Fruit fly (Drosophila melanogaster) whole organism, embryonic: ENCODE data around the gene wam.
A peak's percentile ranks its signal among the peaks of the same experiment; 100 is the strongest.

Source experiments
- Ada2b ChIP-seq: fragments of 200-800 bp; sonication (Bioruptor generic); IDR thresholded peaks from 2 replicates; pipeline ENCODE4 v1.3.6; 2022; ENCODE audit warnings: missing biosample characterization, missing genetic modification characterization
- CG10959 ChIP-seq: fragments of 200-800 bp; sonication (Bioruptor generic); IDR thresholded peaks from 2 replicates; pipeline ENCODE4 v1.3.6; 2022; ENCODE audit warnings: missing biosample characterization, missing genetic modification characterization
- CG13123 ChIP-seq: fragments of 200-800 bp; sonication (Bioruptor generic); optimal IDR thresholded peaks from 2 replicates; lab custom pipeline; 2016; ENCODE audit warnings: missing biosample characterization, missing genetic modification characterization
- CG14860 ChIP-seq: fragments of 200-800 bp; sonication (Bioruptor generic); IDR thresholded peaks from 3 replicates; pipeline ENCODE4 v1.3.6; 2022; ENCODE audit warnings: missing biosample characterization, missing genetic modification characterization; ENCODE audit not compliant: partially characterized antibody
- CG14965 ChIP-seq: fragments of 200-800 bp; sonication (Bioruptor generic); optimal IDR thresholded peaks from 2 replicates; lab custom pipeline; 2016; ENCODE audit warnings: missing biosample characterization, missing genetic modification characterization, borderline replicate concordance
- CG15011 ChIP-seq: fragments of 200-800 bp; sonication (Bioruptor generic); optimal IDR thresholded peaks from 3 replicates; lab custom pipeline; 2018; ENCODE audit warnings: missing biosample characterization, mild to moderate bottlenecking, missing genetic modification characterization
- CG15601 ChIP-seq: fragments of 200-800 bp; sonication (Bioruptor generic); optimal IDR thresholded peaks from 3 replicates; lab custom pipeline; 2019; ENCODE audit warnings: missing biosample characterization, mild to moderate bottlenecking, missing genetic modification characterization, moderate library complexity
- CG18599 ChIP-seq: fragments of 200-800 bp; sonication (Bioruptor generic); optimal IDR thresholded peaks from 3 replicates; lab custom pipeline; 2017; ENCODE audit warnings: missing biosample characterization, missing genetic modification characterization, mild to moderate bottlenecking, moderate library complexity, missing genetic modification reagents
- CG18619 ChIP-seq: fragments of 200-800 bp; sonication (Bioruptor generic); optimal IDR thresholded peaks from 3 replicates; lab custom pipeline; 2017; ENCODE audit warnings: missing biosample characterization, mild to moderate bottlenecking, missing genetic modification characterization
- CG2120 ChIP-seq: fragments of 200-800 bp; sonication (Bioruptor generic); optimal IDR thresholded peaks from 3 replicates; lab custom pipeline; 2016; ENCODE audit warnings: missing biosample characterization, missing genetic modification characterization
- CG3065 ChIP-seq: fragments of 200-800 bp; sonication (Bioruptor generic); optimal IDR thresholded peaks from 2 replicates; lab custom pipeline; 2016; ENCODE audit warnings: missing biosample characterization, missing genetic modification characterization
- CG3163 ChIP-seq: fragments of 200-800 bp; sonication (Bioruptor generic); optimal IDR thresholded peaks from 3 replicates; lab custom pipeline; 2016; ENCODE audit warnings: missing biosample characterization, missing genetic modification characterization
- CG4360 ChIP-seq: fragments of 200-800 bp; sonication (Bioruptor generic); IDR thresholded peaks from 2 replicates; pipeline ENCODE4 v1.3.6; 2022; ENCODE audit warnings: missing biosample characterization, missing genetic modification characterization
- CG4424 ChIP-seq: fragments of 200-800 bp; sonication (Bioruptor generic); optimal IDR thresholded peaks from 3 replicates; lab custom pipeline; 2016; ENCODE audit warnings: missing biosample characterization, missing genetic modification characterization
- CG4707 ChIP-seq: fragments of 200-800 bp; sonication (Bioruptor generic); optimal IDR thresholded peaks from 2 replicates; lab custom pipeline; 2018; ENCODE audit warnings: missing biosample characterization, mild to moderate bottlenecking, missing genetic modification characterization, moderate library complexity
- CG5245 ChIP-seq: fragments of 200-800 bp; sonication (Bioruptor generic); optimal IDR thresholded peaks from 3 replicates; lab custom pipeline; 2016; ENCODE audit warnings: missing biosample characterization, missing genetic modification characterization
- CG6813 ChIP-seq: fragments of 200-800 bp; sonication (Bioruptor generic); optimal IDR thresholded peaks from 2 replicates; lab custom pipeline; 2017; ENCODE audit warnings: missing biosample characterization, missing genetic modification characterization, mild to moderate bottlenecking, moderate library complexity, missing genetic modification reagents
- CG8281 ChIP-seq: fragments of 200-800 bp; sonication (Bioruptor generic); optimal IDR thresholded peaks from 2 replicates; lab custom pipeline; 2018; ENCODE audit warnings: missing biosample characterization, mild to moderate bottlenecking, missing genetic modification characterization, moderate library complexity
- CHES-1-like ChIP-seq: fragments of 200-800 bp; sonication (Bioruptor generic); optimal IDR thresholded peaks from 2 replicates; lab custom pipeline; 2016; ENCODE audit warnings: missing biosample characterization, missing genetic modification characterization
- D19A ChIP-seq: fragments of 200-800 bp; optimal IDR thresholded peaks from 3 replicates; lab custom pipeline; 2019; ENCODE audit warnings: missing biosample characterization, mild to moderate bottlenecking, missing genetic modification characterization, moderate library complexity
- Deaf1 ChIP-seq: fragments of 200-800 bp; optimal IDR thresholded peaks from 3 replicates; lab custom pipeline; 2019; ENCODE audit warnings: missing biosample characterization, mild to moderate bottlenecking, missing genetic modification characterization, moderate library complexity
- Dip2 ChIP-seq: fragments of 200-800 bp; sonication (Bioruptor generic); IDR thresholded peaks from 2 replicates; pipeline ENCODE4 v1.3.6; 2022; ENCODE audit warnings: missing biosample characterization, missing genetic modification characterization
- Doc2 ChIP-seq: fragments of 200-800 bp; sonication (Bioruptor generic); IDR thresholded peaks from 2 replicates; pipeline ENCODE4 v1.3.6; 2022; ENCODE audit warnings: missing biosample characterization, missing genetic modification characterization
- Doc3 ChIP-seq: fragments of 200-800 bp; sonication (Bioruptor generic); IDR thresholded peaks from 3 replicates; pipeline ENCODE4 v1.3.6; 2022; ENCODE audit warnings: missing biosample characterization, missing genetic modification characterization; ENCODE audit not compliant: partially characterized antibody
- Ets97D ChIP-seq: fragments of 200-800 bp; sonication (Bioruptor generic); optimal IDR thresholded peaks from 3 replicates; lab custom pipeline; 2016; ENCODE audit warnings: missing biosample characterization, missing genetic modification characterization
- H2.0 ChIP-seq: fragments of 200-800 bp; sonication (Bioruptor generic); IDR thresholded peaks from 2 replicates; pipeline ENCODE4 v1.3.6; 2022; ENCODE audit warnings: missing biosample characterization, missing genetic modification characterization
- MTF-1 ChIP-seq: fragments of 200-800 bp; sonication (Bioruptor generic); optimal IDR thresholded peaks from 2 replicates; lab custom pipeline; 2018; ENCODE audit warnings: missing biosample characterization, mild to moderate bottlenecking, missing genetic modification characterization, borderline replicate concordance
- Optix ChIP-seq: fragments of 200-800 bp; sonication (Bioruptor generic); IDR thresholded peaks from 3 replicates; pipeline ENCODE4 v1.3.6; 2022; ENCODE audit warnings: missing biosample characterization, missing genetic modification characterization
- Tbp ChIP-seq: fragments of >200 bp; optimal IDR thresholded peaks from 2 replicates; lab custom pipeline; 2018; ENCODE audit warnings: missing biosample characterization, missing genetic modification characterization
- Vsx1 ChIP-seq: fragments of 200-800 bp; sonication (Bioruptor generic); optimal IDR thresholded peaks from 2 replicates; lab custom pipeline; 2017; ENCODE audit warnings: missing biosample characterization, mild to moderate bottlenecking, missing genetic modification characterization, missing genetic modification reagents
- al ChIP-seq: fragments of 200-800 bp; sonication (Bioruptor generic); IDR thresholded peaks from 2 replicates; pipeline ENCODE4 v1.3.6; 2022; ENCODE audit warnings: missing biosample characterization, missing genetic modification characterization
- ato ChIP-seq: fragments of 200-800 bp; sonication (Bioruptor generic); IDR thresholded peaks from 2 replicates; pipeline ENCODE4 v1.3.6; 2022; ENCODE audit warnings: missing biosample characterization, missing genetic modification characterization; ENCODE audit not compliant: partially characterized antibody
- br ChIP-seq: fragments of >200 bp; optimal IDR thresholded peaks from 2 replicates; lab custom pipeline; 2017
- ewg ChIP-seq: fragments of 200-800 bp; sonication (Bioruptor generic); optimal IDR thresholded peaks from 3 replicates; lab custom pipeline; 2017; ENCODE audit warnings: mild to moderate bottlenecking, missing biosample characterization, missing genetic modification reagents, missing genetic modification characterization
- eyg ChIP-seq: fragments of 200-800 bp; sonication (Bioruptor generic); optimal IDR thresholded peaks from 3 replicates; lab custom pipeline; 2016; ENCODE audit warnings: missing biosample characterization, missing genetic modification characterization
- fd102C ChIP-seq: fragments of 200-800 bp; sonication (Bioruptor generic); optimal IDR thresholded peaks from 2 replicates; lab custom pipeline; 2018; ENCODE audit warnings: missing biosample characterization, mild to moderate bottlenecking, missing genetic modification characterization, moderate library complexity
- gt ChIP-seq: fragments of 200-800 bp; sonication (Bioruptor generic); IDR thresholded peaks from 2 replicates; pipeline ENCODE4 v1.3.6; 2022; ENCODE audit warnings: missing biosample characterization, missing genetic modification characterization
- ham ChIP-seq: fragments of 200-800 bp; sonication (Bioruptor generic); IDR thresholded peaks from 2 replicates; pipeline ENCODE4 v1.3.6; 2022; ENCODE audit warnings: missing biosample characterization, missing genetic modification characterization
- knrl ChIP-seq: fragments of 200-800 bp; sonication (Bioruptor generic); IDR thresholded peaks from 3 replicates; pipeline ENCODE4 v1.3.6; 2022; ENCODE audit warnings: missing biosample characterization, missing genetic modification characterization; ENCODE audit not compliant: partially characterized antibody
- lab ChIP-seq: fragments of 200-800 bp; sonication (Bioruptor generic); optimal IDR thresholded peaks from 3 replicates; lab custom pipeline; 2017; ENCODE audit warnings: missing biosample characterization, missing genetic modification characterization, mild to moderate bottlenecking, moderate library complexity, missing genetic modification reagents
- lilli ChIP-seq: fragments of 200-800 bp; sonication (Bioruptor generic); optimal IDR thresholded peaks from 3 replicates; lab custom pipeline; 2016; ENCODE audit warnings: missing biosample characterization, missing genetic modification characterization
- nau ChIP-seq: fragments of 200-800 bp; sonication (Bioruptor generic); optimal IDR thresholded peaks from 3 replicates; lab custom pipeline; 2017; ENCODE audit warnings: missing biosample characterization, mild to moderate bottlenecking, missing genetic modification characterization, missing genetic modification reagents
- nom ChIP-seq: fragments of 200-800 bp; sonication (Bioruptor generic); optimal IDR thresholded peaks from 2 replicates; lab custom pipeline; 2017; ENCODE audit warnings: missing biosample characterization, missing genetic modification characterization, mild to moderate bottlenecking, moderate library complexity, missing genetic modification reagents
- org-1 ChIP-seq: fragments of 200-800 bp; sonication (Bioruptor generic); optimal IDR thresholded peaks from 2 replicates; lab custom pipeline; 2017; ENCODE audit warnings: missing biosample characterization, missing genetic modification characterization
- otp ChIP-seq: fragments of 200-800 bp; sonication (Bioruptor generic); IDR thresholded peaks from 3 replicates; pipeline ENCODE4, ENCODE4 v1.3.6; 2022; ENCODE audit warnings: missing biosample characterization, missing genetic modification characterization
- pfk ChIP-seq: fragments of 200-800 bp; sonication (Bioruptor generic); optimal IDR thresholded peaks from 2 replicates; lab custom pipeline; 2018; ENCODE audit warnings: missing biosample characterization, mild to moderate bottlenecking, missing genetic modification characterization, moderate library complexity
- psq ChIP-seq: fragments of 200-800 bp; sonication (Bioruptor generic); optimal IDR thresholded peaks from 2 replicates; lab custom pipeline; 2017; ENCODE audit warnings: missing biosample characterization, missing genetic modification characterization
- slou ChIP-seq: fragments of 200-800 bp; sonication (Bioruptor generic); optimal IDR thresholded peaks from 3 replicates; lab custom pipeline; 2016; ENCODE audit warnings: missing biosample characterization, missing genetic modification characterization
- sr ChIP-seq: fragments of 200-800 bp; sonication (Bioruptor generic); IDR thresholded peaks from 3 replicates; pipeline ENCODE4 v1.3.6; 2022; ENCODE audit warnings: missing biosample characterization, missing genetic modification characterization
- tgo ChIP-seq: fragments of 200-800 bp; sonication (Bioruptor generic); IDR thresholded peaks from 3 replicates; pipeline ENCODE4 v1.3.6; 2022; ENCODE audit warnings: missing biosample characterization, missing genetic modification characterization
- wor ChIP-seq: fragments of 200-800 bp; sonication (Bioruptor generic); IDR thresholded peaks from 2 replicates; pipeline ENCODE4 v1.3.6; 2022; ENCODE audit warnings: missing biosample characterization, missing genetic modification characterization

The wam gene

dm6 chr3R:23314332-23314731, 26.5 kb upstream of the wam start (continued):
- TF ChIP-seq Doc3 (GFP tag; lab: Robert Waterston, UW) = no peak
- peak; percentile 77 for TF ChIP-seq nom (GFP tag; lab: Kevin White, UChicago)
- TF ChIP-seq br (lab: Kevin White, UChicago) = no peak
- TF ChIP-seq ato (GFP tag; lab: Robert Waterston, UW) = no peak
- TF ChIP-seq CG15011 (GFP tag; lab: Kevin White, UChicago) = peak; percentile 18
- TF ChIP-seq H2.0 (GFP tag; lab: Robert Waterston, UW) = no peak
- TF ChIP-seq Dip2 (GFP tag; lab: Robert Waterston, UW) = no peak
- TF ChIP-seq Ets97D = peak; percentile 91
- no peak for TF ChIP-seq CG2120 (GFP tag; lab: Kevin White, UChicago)
- TF ChIP-seq lilli (GFP tag; lab: Kevin White, UChicago) = no peak
- no peak for TF ChIP-seq psq (GFP tag; lab: Kevin White, UChicago)
- peak; percentile 28 for TF ChIP-seq CG14965 (GFP tag; lab: Kevin White, UChicago)
- TF ChIP-seq MTF-1 (GFP tag; lab: Kevin White, UChicago) = peak; percentile 68
- TF ChIP-seq CG10959 (GFP tag; lab: Robert Waterston, UW) = no peak
- TF ChIP-seq CG4707 (GFP tag; lab: Kevin White, UChicago) = peak; percentile 58
- TF ChIP-seq Optix = no peak
- peak; percentile 81 for TF ChIP-seq Deaf1
- no peak; the same call in 1 of the 2 replicates for TF ChIP-seq Ada2b (GFP tag; lab: Robert Waterston, UW)
- TF ChIP-seq org-1 (GFP tag; lab: Kevin White, UChicago) = peak; percentile 31
- no peak for TF ChIP-seq wor (GFP tag; lab: Robert Waterston, UW)
- TF ChIP-seq CG3065 (GFP tag; lab: Kevin White, UChicago) = no peak
- TF ChIP-seq sr = no peak
- TF ChIP-seq tgo (GFP tag; lab: Robert Waterston, UW) = no peak; the same call in 2 of the 3 replicates
- no peak for TF ChIP-seq CG5245 (GFP tag; lab: Kevin White, UChicago)
- peak; percentile 65 for TF ChIP-seq nau (GFP tag; lab: Kevin White, UChicago)
- peak; percentile 31 for TF ChIP-seq CHES-1-like (GFP tag; lab: Kevin White, UChicago)
- TF ChIP-seq pfk (GFP tag; lab: Kevin White, UChicago) = peak; percentile 99
- peak; percentile 67 for TF ChIP-seq lab (GFP tag; lab: Kevin White, UChicago)
- TF ChIP-seq gt (GFP tag; lab: Robert Waterston, UW) = no peak
- no peak for TF ChIP-seq ham (GFP tag; lab: Robert Waterston, UW)
- peak; percentile 20 for TF ChIP-seq CG4424 (GFP tag; lab: Kevin White, UChicago)
- no peak for TF ChIP-seq Doc2
- peak; percentile 70 for TF ChIP-seq CG6813 (GFP tag; lab: Kevin White, UChicago)
- peak; percentile 42 for TF ChIP-seq CG18599 (GFP tag; lab: Kevin White, UChicago)
- TF ChIP-seq slou (GFP tag; lab: Kevin White, UChicago) = no peak
- TF ChIP-seq fd102C (GFP tag; lab: Kevin White, UChicago) = peak; percentile 36
- peak; percentile 23 for TF ChIP-seq eyg (GFP tag; lab: Kevin White, UChicago)
- TF ChIP-seq otp (GFP tag; lab: Robert Waterston, UW) = 0 out of 3 replicates have a peak, but pooled peaks have one; percentile 46
- no peak for TF ChIP-seq CG8281 (tag; lab: Kevin White, UChicago)
- TF ChIP-seq CG18619 (GFP tag; lab: Kevin White, UChicago) = no peak
- TF ChIP-seq CG4360 (GFP tag; lab: Robert Waterston, UW) = peak; percentile 97
- no peak for TF ChIP-seq ewg (GFP tag; lab: Kevin White, UChicago)
- no peak for TF ChIP-seq knrl (GFP tag; lab: Robert Waterston, UW)
- no peak for TF ChIP-seq CG15601
- TF ChIP-seq Tbp = no peak
- TF ChIP-seq CG13123 (GFP tag; lab: Kevin White, UChicago) = no peak
- TF ChIP-seq Vsx1 (GFP tag; lab: Kevin White, UChicago) = peak; percentile 33
- no peak for TF ChIP-seq CG14860 (GFP tag; lab: Robert Waterston, UW)
- TF ChIP-seq al = no peak
- no peak for TF ChIP-seq D19A (tag; lab: Kevin White, UChicago)
- peak; percentile 34 for TF ChIP-seq CG3163 (GFP tag; lab: Kevin White, UChicago)
